Worm (Caenorhabditis elegans): ENCODE data around the gene srt-31.

ce11 chrV:519445-519844 lies 46.8 kb downstream of the srt-31 start, which contains the start of gene nhr-210:
- TF ChIP-seq attf-3 (GFP tag; conservative IDR thresholded peaks at IDR 0.05) (no peak), xnd-1 (tag; optimal IDR thresholded peaks at IDR 0.05) (no peak)
